Worm (Caenorhabditis elegans) whole organism, L4 larva: ENCODE results near the gene vps-45.

ENCODE experiments used
- F10B5.3 ChIP-seq: sonication (generic microtip); optimal IDR thresholded peaks from 2 replicates; lab custom pipeline; 2016; ENCODE audit warnings: mild to moderate bottlenecking, missing genetic modification characterization, missing compliant biosample characterization
- F26F4.8 ChIP-seq: fragments of 200-800 bp; sonication (Bioruptor generic); conservative IDR thresholded peaks from 2 replicates; pipeline ENCODE4 v1.3.6; 2022; ENCODE audit warnings: missing genetic modification characterization, missing compliant biosample characterization
- T20F7.1 ChIP-seq: fragments of 200-800 bp; sonication (Bioruptor generic); optimal IDR thresholded peaks from 2 replicates; lab custom pipeline; 2018; ENCODE audit warnings: mild to moderate bottlenecking, missing genetic modification characterization, missing compliant biosample characterization
- T26A8.4 ChIP-seq: fragments of 200-800 bp; sonication (Bioruptor generic); IDR thresholded peaks from 2 replicates; pipeline ENCODE4 v1.3.6; 2022; ENCODE audit warnings: missing genetic modification characterization, missing compliant biosample characterization
- ZK337.2 ChIP-seq: fragments of 200-800 bp; sonication (Bioruptor generic); IDR thresholded peaks from 2 replicates; pipeline ENCODE4 v1.3.6; 2022; ENCODE audit warnings: missing genetic modification reagents, missing genetic modification characterization, missing compliant biosample characterization
- ZK546.5 ChIP-seq, 2 experiments: sonication (generic microtip); optimal IDR thresholded peaks; 2 replicates each; lab custom pipeline; 2017; ENCODE audit warnings: missing biosample characterization in 2 of 2, missing genetic modification characterization in 2 of 2
- arid-1 ChIP-seq: fragments of 200-800 bp; sonication (Bioruptor generic); conservative IDR thresholded peaks from 2 replicates; pipeline ENCODE4 v1.3.6; 2022; ENCODE audit warnings: missing genetic modification reagents, missing genetic modification characterization, missing compliant biosample characterization
- ceh-32 ChIP-seq: sonication (generic microtip); optimal IDR thresholded peaks from 2 replicates; lab custom pipeline; 2016; ENCODE audit warnings: mild to moderate bottlenecking, missing genetic modification characterization, missing compliant biosample characterization; ENCODE audit not compliant: poor library complexity
- ceh-62 ChIP-seq: sonication (generic microtip); optimal IDR thresholded peaks from 2 replicates; lab custom pipeline; 2017; ENCODE audit warnings: missing biosample characterization, missing genetic modification characterization
- ceh-82 ChIP-seq: sonication (generic microtip); optimal IDR thresholded peaks from 2 replicates; lab custom pipeline; 2017; ENCODE audit warnings: missing biosample characterization, missing genetic modification characterization
- daf-16 ChIP-seq, 3 experiments: sonication (generic microtip); optimal IDR thresholded peaks; 2 replicates each; lab custom pipeline; 2016 to 2017; ENCODE audit warnings: missing genetic modification characterization in 3 of 3, missing genetic modification reagents in 3 of 3, mild to moderate bottlenecking in 2 of 3, missing compliant biosample characterization in 2 of 3, missing biosample characterization in 1 of 3, moderate library complexity in 1 of 3
- daf-19 ChIP-seq: fragments of 200-800 bp; sonication (Bioruptor generic); conservative IDR thresholded peaks from 2 replicates; pipeline ENCODE4 v1.3.6; 2022; ENCODE audit warnings: missing genetic modification characterization, missing compliant biosample characterization
- daf-8 ChIP-seq: fragments of 200-800 bp; sonication (Bioruptor generic); IDR thresholded peaks from 2 replicates; pipeline ENCODE4 v1.3.6; 2022; ENCODE audit warnings: missing genetic modification characterization, missing compliant biosample characterization
- dmd-9 ChIP-seq: fragments of 200-800 bp; sonication (Bioruptor generic); IDR thresholded peaks from 2 replicates; pipeline ENCODE4 v1.3.6; 2022; ENCODE audit warnings: missing genetic modification reagents, missing genetic modification characterization, missing compliant biosample characterization
- dpl-1 ChIP-seq: fragments of 150-350 bp; optimal IDR thresholded peaks from 2 replicates; lab custom pipeline; 2014; ENCODE audit warnings: missing biosample characterization, missing genetic modification reagents, missing genetic modification characterization
- dve-1 ChIP-seq: sonication (generic microtip); optimal IDR thresholded peaks from 2 replicates; lab custom pipeline; 2017; ENCODE audit warnings: antibody characterized with exemption, mild to moderate bottlenecking, missing genetic modification characterization, missing compliant biosample characterization; ENCODE audit not compliant: insufficient read depth
- hlh-11 ChIP-seq: fragments of 200-800 bp; sonication (Bioruptor generic); optimal IDR thresholded peaks from 2 replicates; lab custom pipeline; 2018; ENCODE audit warnings: mild to moderate bottlenecking, missing genetic modification characterization, missing compliant biosample characterization
- hlh-30 ChIP-seq: sonication (generic microtip); optimal IDR thresholded peaks from 2 replicates; lab custom pipeline; 2017; ENCODE audit warnings: antibody characterized with exemption, mild to moderate bottlenecking, missing genetic modification characterization, missing compliant biosample characterization; ENCODE audit not compliant: insufficient read depth
- hmg-1.1 ChIP-seq: fragments of 200-800 bp; sonication (Bioruptor generic); IDR thresholded peaks from 2 replicates; pipeline ENCODE4 v1.3.6; 2022; ENCODE audit warnings: missing genetic modification reagents, missing genetic modification characterization, missing compliant biosample characterization
- lin-13 ChIP-seq: fragments of 150-350 bp; optimal IDR thresholded peaks from 2 replicates; lab custom pipeline; 2014; ENCODE audit warnings: missing biosample characterization, missing genetic modification reagents, missing genetic modification characterization
- lin-39 ChIP-seq: fragments of 150-350 bp; optimal IDR thresholded peaks from 2 replicates; lab custom pipeline; 2014; ENCODE audit warnings: missing biosample characterization, missing genetic modification reagents, missing genetic modification characterization
- lir-3 ChIP-seq: sonication (generic microtip); optimal IDR thresholded peaks from 2 replicates; lab custom pipeline; 2016; ENCODE audit warnings: mild to moderate bottlenecking, missing genetic modification characterization, missing compliant biosample characterization
- lsy-2 ChIP-seq, 2 experiments: fragments of 150-350 bp in 1 of 2; sonication (generic microtip) in 1 of 2; optimal IDR thresholded peaks; 2 replicates each; lab custom pipeline; 2014 to 2017; ENCODE audit warnings: missing biosample characterization in 2 of 2, missing genetic modification characterization in 2 of 2
- madf-5 ChIP-seq, 2 experiments: fragments of 200-800 bp; sonication (Bioruptor generic); IDR thresholded peaks; 2 replicates each; pipeline ENCODE4 v1.3.6; 2022; ENCODE audit warnings: missing compliant biosample characterization in 2 of 2, missing genetic modification characterization in 2 of 2
- mdt-29 ChIP-seq: fragments of 200-800 bp; sonication (Bioruptor generic); IDR thresholded peaks from 2 replicates; pipeline ENCODE4 v1.3.6; 2022; ENCODE audit warnings: missing genetic modification reagents, missing genetic modification characterization, missing compliant biosample characterization
- mxl-3 ChIP-seq: fragments of 200-800 bp; sonication (Bioruptor generic); optimal IDR thresholded peaks from 2 replicates; lab custom pipeline; 2018; ENCODE audit warnings: mild to moderate bottlenecking, missing genetic modification characterization, missing compliant biosample characterization
- nhr-25 ChIP-seq: sonication (generic microtip); optimal IDR thresholded peaks from 2 replicates; lab custom pipeline; 2017; ENCODE audit warnings: missing genetic modification characterization, mild to moderate bottlenecking, missing compliant biosample characterization, antibody characterized with exemption, moderate library complexity, borderline replicate concordance; ENCODE audit not compliant: insufficient read depth
- nhr-28 ChIP-seq: fragments of 150-350 bp; optimal IDR thresholded peaks from 2 replicates; lab custom pipeline; 2014; ENCODE audit warnings: missing biosample characterization, missing genetic modification characterization
- nhr-41 ChIP-seq: fragments of 200-800 bp; sonication (Bioruptor generic); IDR thresholded peaks from 2 replicates; pipeline ENCODE4 v1.3.6; 2022; ENCODE audit warnings: missing genetic modification reagents, missing genetic modification characterization, missing compliant biosample characterization
- nhr-42 ChIP-seq: fragments of 200-800 bp; sonication (Bioruptor generic); IDR thresholded peaks from 2 replicates; pipeline ENCODE4 v1.3.6; 2022; ENCODE audit warnings: missing genetic modification characterization, missing compliant biosample characterization
- nhr-48 ChIP-seq: sonication (generic microtip); optimal IDR thresholded peaks from 2 replicates; lab custom pipeline; 2016; ENCODE audit warnings: mild to moderate bottlenecking, missing genetic modification characterization, missing compliant biosample characterization
- nhr-77 ChIP-seq: fragments of 150-350 bp; optimal IDR thresholded peaks from 2 replicates; lab custom pipeline; 2014; ENCODE audit warnings: missing biosample characterization, missing genetic modification characterization
- pha-4 ChIP-seq, 2 experiments: fragments of 150-350 bp in 1 of 2; fragments of 200-800 bp in 1 of 2; sonication (Bioruptor generic) in 1 of 2; IDR thresholded peaks in 1 of 2; optimal IDR thresholded peaks in 1 of 2; 2 replicates each; pipeline versions ENCODE4 v1.3.6 to Lab custom; 2014 to 2022; ENCODE audit warnings: missing genetic modification characterization in 2 of 2, missing genetic modification reagents in 2 of 2, missing biosample characterization in 1 of 2, missing compliant biosample characterization in 1 of 2
- php-3 ChIP-seq: fragments of 200-800 bp; sonication (Bioruptor generic); IDR thresholded peaks from 2 replicates; pipeline ENCODE4 v1.3.6; 2022; ENCODE audit warnings: missing genetic modification reagents, missing genetic modification characterization, missing compliant biosample characterization
- saeg-2 ChIP-seq: fragments of 200-800 bp; sonication (Bioruptor generic); IDR thresholded peaks from 2 replicates; pipeline ENCODE4 v1.3.6; 2022; ENCODE audit warnings: missing genetic modification reagents, missing genetic modification characterization, missing compliant biosample characterization
- snpc-1.2 ChIP-seq: fragments of 200-800 bp; sonication (Bioruptor generic); IDR thresholded peaks from 2 replicates; pipeline ENCODE4 v1.3.6; 2022; ENCODE audit warnings: missing genetic modification reagents, missing genetic modification characterization, missing compliant biosample characterization
- unc-130 ChIP-seq: sonication (generic microtip); optimal IDR thresholded peaks from 2 replicates; lab custom pipeline; 2016; ENCODE audit warnings: missing genetic modification reagents, missing genetic modification characterization, missing compliant biosample characterization
- unc-62 ChIP-seq, 3 experiments: fragments of 150-350 bp in 1 of 3; sonication (generic microtip); optimal IDR thresholded peaks in 2 of 3; peaks in 1 of 3; 1 replicate in 1 of 3; 2 replicates in 2 of 3; lab custom pipeline; 2014 to 2017; ENCODE audit warnings: missing biosample characterization in 3 of 3, missing genetic modification characterization in 3 of 3, missing genetic modification reagents in 3 of 3, missing genotype in 1 of 3
- vab-7 ChIP-seq: fragments of 200-800 bp; sonication (Bioruptor generic); IDR thresholded peaks from 2 replicates; pipeline ENCODE4 v1.3.6; 2022; ENCODE audit warnings: missing genetic modification reagents, missing genetic modification characterization, missing compliant biosample characterization
- zag-1 ChIP-seq: fragments of 150-350 bp; optimal IDR thresholded peaks from 2 replicates; lab custom pipeline; 2014; ENCODE audit warnings: missing biosample characterization, missing genetic modification characterization
- zip-2 ChIP-seq: fragments of 150-350 bp; optimal IDR thresholded peaks from 2 replicates; lab custom pipeline; 2014; ENCODE audit warnings: missing biosample characterization, missing genetic modification characterization
- ztf-11 ChIP-seq: fragments of 150-350 bp; optimal IDR thresholded peaks from 2 replicates; lab custom pipeline; 2014; ENCODE audit warnings: missing biosample characterization, missing genetic modification characterization

vps-45 gene

DNA sequence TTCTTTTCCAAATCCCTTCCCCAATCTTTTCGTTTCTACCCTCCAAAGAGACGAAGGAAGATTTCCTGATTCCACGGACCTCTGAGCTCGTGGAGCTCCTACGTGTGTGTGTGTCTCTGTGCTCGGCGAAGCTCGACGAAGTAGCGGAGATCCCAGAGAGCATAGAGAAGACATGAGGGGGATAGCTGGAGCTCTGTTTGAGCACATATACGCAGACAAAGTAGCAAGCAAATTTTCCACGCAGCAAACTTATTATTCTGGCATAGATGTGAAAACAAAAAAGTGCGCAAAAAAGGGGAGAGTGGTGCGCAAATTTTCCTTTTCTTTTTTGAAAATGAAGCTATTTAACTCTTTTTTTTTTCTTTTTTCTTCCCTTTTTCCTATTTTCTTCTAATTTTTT lies 41.8 kb downstream of the vps-45 start (continued):
- TF ChIP-seq saeg-2 (GFP tag; lab: Robert Waterston, UW) = no peak
- TF ChIP-seq snpc-1.2 (GFP tag; lab: Robert Waterston, UW) = no peak
- TF ChIP-seq T26A8.4 (GFP tag; lab: Robert Waterston, UW) = no peak
- TF ChIP-seq nhr-77 (tag; lab: Kevin White, UChicago) = no peak
- no peak for TF ChIP-seq ztf-11 (tag; lab: Kevin White, UChicago)
- TF ChIP-seq ceh-62 = no peak
- no peak for TF ChIP-seq madf-5 (GFP tag; IDR thresholded peaks at IDR 0.05; lab: Robert Waterston, UW)
- TF ChIP-seq T20F7.1 (GFP tag; lab: Kevin White, UChicago) = no peak
- peak; percentile 33; the same call in 1 of the 2 replicates for TF ChIP-seq hmg-1.1 (GFP tag; lab: Robert Waterston, UW)
- TF ChIP-seq mdt-29 (GFP tag; lab: Robert Waterston, UW) = no peak
- TF ChIP-seq, all 104 proteins: peak for 9

ce11 chrX:927632-928031 lies 47.0 kb downstream of the vps-45 start:
- TF ChIP-seq zag-1 (tag; lab: Kevin White, UChicago) (no peak), nhr-42 (GFP tag; lab: Robert Waterston, UW) (no peak), lin-39 (tag; lab: Kevin White, UChicago) (no peak), php-3 (no peak), hmg-1.1 (GFP tag; lab: Robert Waterston, UW) (no peak), pha-4 (GFP tag; IDR thresholded peaks at IDR 0.05; lab: Robert Waterston, UW) (no peak), pha-4 (tag; optimal IDR thresholded peaks at IDR 0.05; lab: Kevin White, UChicago) (peak; percentile 56), nhr-48 (tag; lab: Kevin White, UChicago) (no peak), ZK546.5 (tag; optimal IDR thresholded peaks at IDR 0.05; lab: Kevin White, UChicago) (no peak), F26F4.8 (GFP tag; lab: Robert Waterston, UW) (no peak), snpc-1.2 (GFP tag; lab: Robert Waterston, UW) (no peak), hlh-30 (tag; lab: Kevin White, UChicago) (peak; percentile 76), hlh-11 (peak; percentile 53), lsy-2 (tag; optimal IDR thresholded peaks at IDR 0.05; lab: Kevin White, UChicago) (peak in 1 of 2 experiments; percentile 10), nhr-28 (tag; lab: Kevin White, UChicago) (peak; percentile 17), daf-8 (GFP tag; lab: Robert Waterston, UW) (no peak), dve-1 (tag; lab: Kevin White, UChicago) (peak; percentile 12)

ce11 chrX:926125-926524 lies 48.5 kb downstream of the vps-45 start:
- no peak for TF ChIP-seq mxl-3 (GFP tag; lab: Kevin White, UChicago)
- TF ChIP-seq unc-62 (GFP tag; optimal IDR thresholded peaks at IDR 0.05 in 1 of 2; lab: Kevin White, UChicago) = peak in 1 of 2 experiments; percentile 91
- TF ChIP-seq unc-62 (tag; optimal IDR thresholded peaks at IDR 0.05; lab: Kevin White, UChicago) = no peak
- TF ChIP-seq, all 104 proteins: peak for 1

- no peak for TF ChIP-seq vab-7 (GFP tag; lab: Robert Waterston, UW)
- no peak for TF ChIP-seq F10B5.3 (tag; lab: Kevin White, UChicago)
- TF ChIP-seq arid-1 (GFP tag; lab: Robert Waterston, UW) = 0 out of 2 replicates have a peak, but pooled peaks have one; percentile 41
- TF ChIP-seq dmd-9 = no peak
- TF ChIP-seq hlh-30 (tag; lab: Kevin White, UChicago) = peak; percentile 91
- TF ChIP-seq daf-16 (GFP tag; optimal IDR thresholded peaks at IDR 0.05; lab: Kevin White, UChicago) = no peak
- peak; percentile 82 for TF ChIP-seq daf-16 (tag; optimal IDR thresholded peaks at IDR 0.05; lab: Kevin White, UChicago)
- peak in 1 of 2 experiments; percentile 70 for TF ChIP-seq lsy-2 (tag; optimal IDR thresholded peaks at IDR 0.05; lab: Kevin White, UChicago)
- TF ChIP-seq unc-130 (GFP tag; lab: Kevin White, UChicago) = no peak
- TF ChIP-seq zip-2 = no peak
- no peak for TF ChIP-seq ZK337.2
- TF ChIP-seq daf-19 = no peak
- no peak for TF ChIP-seq ceh-32 (tag; lab: Kevin White, UChicago)
- TF ChIP-seq nhr-41 = no peak
- peak; percentile 40 for TF ChIP-seq lin-13 (GFP tag; lab: Kevin White, UChicago)
- 0 out of 2 replicates have a peak, but pooled peaks have one; percentile 14 for TF ChIP-seq hmg-1.1 (GFP tag; lab: Robert Waterston, UW)
- TF ChIP-seq nhr-77 (tag; lab: Kevin White, UChicago) = peak; percentile 46
- TF ChIP-seq ceh-82 (tag; lab: Kevin White, UChicago) = no peak
- TF ChIP-seq hlh-11 = peak; percentile 71
- TF ChIP-seq nhr-25 = peak; percentile 39
- TF ChIP-seq lir-3 (tag; lab: Kevin White, UChicago) = no peak
- peak; percentile 40 for TF ChIP-seq dpl-1
- TF ChIP-seq F26F4.8 (GFP tag; lab: Robert Waterston, UW) = no peak
Measured at ce11 chrX:924495-925008, 50.1 kb downstream of the vps-45 start, which contains the start of the genes pifk-1 and tbc-11. pifk-1 (minus strand) TSS chrX:924511. tbc-11 (plus strand) TSS chrX:924958.
